Worm (Caenorhabditis elegans) whole organism, late embryonic: ENCODE measurements around the gene K08D9.10.

Experiments used
- C38D4.7 ChIP-seq: fragments of 200-800 bp; sonication (Bioruptor generic); optimal IDR thresholded peaks from 2 replicates; lab custom pipeline; 2018; ENCODE audit warnings: mild to moderate bottlenecking, missing genetic modification characterization, moderate library complexity, missing compliant biosample characterization
- ama-1 ChIP-seq: fragments of 150-350 bp; optimal IDR thresholded peaks from 2 replicates; lab custom pipeline; 2014
- ceh-6 ChIP-seq: fragments of 200-800 bp; sonication (Bioruptor generic); optimal IDR thresholded peaks from 2 replicates; lab custom pipeline; 2018; ENCODE audit warnings: mild to moderate bottlenecking, missing genetic modification characterization, missing compliant biosample characterization
- hlh-15 ChIP-seq: sonication (generic microtip); optimal IDR thresholded peaks from 2 replicates; lab custom pipeline; 2016; ENCODE audit warnings: missing genetic modification characterization, missing compliant biosample characterization
- hlh-30 ChIP-seq: sonication (generic microtip); optimal IDR thresholded peaks from 2 replicates; lab custom pipeline; 2017; ENCODE audit warnings: antibody characterized with exemption, missing genetic modification characterization, missing compliant biosample characterization; ENCODE audit not compliant: insufficient read depth
- madf-2 ChIP-seq: sonication (generic microtip); optimal IDR thresholded peaks from 2 replicates; lab custom pipeline; 2017; ENCODE audit warnings: missing genetic modification characterization, missing compliant biosample characterization
- nfya-1 ChIP-seq: sonication (generic microtip); optimal IDR thresholded peaks from 2 replicates; lab custom pipeline; 2017; ENCODE audit warnings: missing genetic modification characterization, mild to moderate bottlenecking, missing compliant biosample characterization, antibody characterized with exemption, moderate library complexity
- npax-4 ChIP-seq: sonication (generic microtip); optimal IDR thresholded peaks from 2 replicates; lab custom pipeline; 2016; ENCODE audit warnings: missing genetic modification characterization, missing compliant biosample characterization
- pqm-1 ChIP-seq: sonication (generic microtip); optimal IDR thresholded peaks from 2 replicates; lab custom pipeline; 2016; ENCODE audit warnings: missing genetic modification characterization, missing compliant biosample characterization
- rnt-1 ChIP-seq: sonication (generic microtip); optimal IDR thresholded peaks from 2 replicates; lab custom pipeline; 2016; ENCODE audit warnings: missing genetic modification characterization, missing compliant biosample characterization
- sdc-2 ChIP-seq: sonication (generic microtip); optimal IDR thresholded peaks from 2 replicates; lab custom pipeline; 2016; ENCODE audit warnings: missing genotype, missing genetic modification characterization, missing compliant biosample characterization
- tbx-7 ChIP-seq: sonication (generic microtip); optimal IDR thresholded peaks from 2 replicates; lab custom pipeline; 2016; ENCODE audit warnings: missing genotype, missing genetic modification characterization, missing compliant biosample characterization
- unc-3 ChIP-seq, 2 experiments: fragments of 200-800 bp in 1 of 2; sonication (Bioruptor generic) in 1 of 2; sonication (generic microtip) in 1 of 2; conservative IDR thresholded peaks in 1 of 2; optimal IDR thresholded peaks in 1 of 2; 2 replicates each; pipeline versions ENCODE4 v1.3.6 to Lab custom; 2016 to 2022; ENCODE audit warnings: missing compliant biosample characterization in 2 of 2, missing genetic modification characterization in 2 of 2, missing genetic modification reagents in 1 of 2

ce11 chrV:3273577-3274100, 42.9 kb downstream of the K08D9.10 start, which contains the start of gene T28A11.4:
- TF ChIP-seq pqm-1 (tag; lab: Kevin White, UChicago) (no peak), unc-3 (GFP tag; conservative IDR thresholded peaks at IDR 0.05; lab: Robert Waterston, UW) (no peak), unc-3 (tag; optimal IDR thresholded peaks at IDR 0.05; lab: Kevin White, UChicago) (no peak), ceh-6 (GFP tag; lab: Kevin White, UChicago) (no peak), hlh-15 (tag; lab: Kevin White, UChicago) (no peak), rnt-1 (tag; lab: Kevin White, UChicago) (no peak), nfya-1 (tag; lab: Kevin White, UChicago) (no peak), npax-4 (no peak), ama-1 (no peak), madf-2 (tag; lab: Kevin White, UChicago) (no peak), tbx-7 (no peak), C38D4.7 (GFP tag; lab: Kevin White, UChicago) (no peak), sdc-2 (tag; lab: Kevin White, UChicago) (no peak), hlh-30 (no peak)
